Worm (Caenorhabditis elegans): ENCODE data around the gene rabn-5.

rabn-5 gene

DNA sequence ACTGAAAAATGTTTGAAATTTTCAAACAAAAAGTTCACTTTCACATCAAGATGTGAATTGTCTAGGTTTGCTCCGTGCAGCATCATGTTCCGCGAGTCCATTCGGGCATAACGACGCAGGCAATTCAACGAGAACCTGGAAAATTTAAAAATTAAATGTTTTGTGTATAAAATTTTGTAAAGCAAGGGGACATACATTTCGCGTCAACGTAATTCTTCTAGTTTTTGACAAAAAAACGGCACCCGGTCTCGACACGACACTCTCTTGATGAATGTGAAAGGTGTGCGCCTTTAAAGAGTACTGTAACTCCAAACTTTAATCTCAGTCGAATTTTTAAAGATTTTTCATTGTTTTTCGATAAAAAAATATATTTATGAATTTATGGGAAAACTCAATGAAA, 30.3 kb upstream of the rabn-5 start, which contains the start of gene R12B2.6:
Gene R12B2.6 (minus strand): TSS at position 101 of the 400 bp plus-strand sequence.
- TF ChIP-seq ztf-4 (tag; optimal IDR thresholded peaks at IDR 0.05) (no peak), fkh-2 (tag; optimal IDR thresholded peaks at IDR 0.05) (no peak), pha-4 (tag; optimal IDR thresholded peaks at IDR 0.05) (no peak), nhr-12 (tag; optimal IDR thresholded peaks at IDR 0.05) (no peak), ama-1 (optimal IDR thresholded peaks at IDR 0.05) (no peak), hmg-11 (tag; optimal IDR thresholded peaks at IDR 0.05) (no peak), egl-5 (tag; optimal IDR thresholded peaks at IDR 0.05) (no peak), elt-3 (tag; optimal IDR thresholded peaks at IDR 0.05) (no peak), daf-12 (tag; optimal IDR thresholded peaks at IDR 0.05) (no peak), jun-1 (tag; optimal IDR thresholded peaks at IDR 0.05) (no peak), nhr-11 (tag; optimal IDR thresholded peaks at IDR 0.05) (no peak), mdl-1 (tag; optimal IDR thresholded peaks at IDR 0.05) (no peak), nhr-25 (tag; optimal IDR thresholded peaks at IDR 0.05) (no peak), ceh-16 (tag; optimal IDR thresholded peaks at IDR 0.05) (no peak), ceh-82 (tag; optimal IDR thresholded peaks at IDR 0.05) (no peak), nfya-1 (tag; optimal IDR thresholded peaks at IDR 0.05; ENCODE audit: insufficient read depth) (no peak)

DNA sequence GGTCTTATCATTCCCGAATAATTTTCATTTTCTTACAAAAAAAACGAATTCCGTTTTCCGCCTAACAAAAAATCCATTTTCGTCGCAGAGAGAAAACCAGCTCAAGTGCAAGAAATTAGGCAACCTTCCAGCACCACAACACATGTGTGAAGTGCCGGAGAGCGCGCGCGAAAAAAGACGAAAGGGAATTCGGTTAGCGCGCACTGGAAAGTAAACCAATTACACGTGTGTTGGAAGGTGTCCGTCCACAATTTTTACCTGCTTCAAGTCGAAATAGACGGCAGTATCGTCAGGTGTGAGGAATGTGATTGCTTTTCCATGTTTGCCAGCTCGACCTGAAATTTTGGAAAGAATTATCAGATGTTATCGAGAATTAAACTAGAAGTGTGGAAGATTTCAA, 29.7 kb upstream of the rabn-5 start:
- no peak for TF ChIP-seq ZK546.5 (tag; optimal IDR thresholded peaks at IDR 0.05)
- TF ChIP-seq nhr-77 (tag; optimal IDR thresholded peaks at IDR 0.05) = no peak
- TF ChIP-seq zag-1 (tag; optimal IDR thresholded peaks at IDR 0.05) = no peak
- no peak for TF ChIP-seq nfya-1 (tag; optimal IDR thresholded peaks at IDR 0.05; ENCODE audit: insufficient read depth)
- no peak for TF ChIP-seq ceh-82 (tag; optimal IDR thresholded peaks at IDR 0.05)
- no peak for TF ChIP-seq nhr-43 (tag; optimal IDR thresholded peaks at IDR 0.05; ENCODE audit: poor library complexity, severe bottlenecking)
- TF ChIP-seq daf-12 (tag; optimal IDR thresholded peaks at IDR 0.05) = no peak
- no peak for TF ChIP-seq R02D3.7 (tag; optimal IDR thresholded peaks at IDR 0.05)
- TF ChIP-seq nhr-67 (tag; optimal IDR thresholded peaks at IDR 0.05) = no peak
- no peak for TF ChIP-seq tbx-2 (tag; optimal IDR thresholded peaks at IDR 0.05)
- no peak for TF ChIP-seq elt-1 (tag; optimal IDR thresholded peaks at IDR 0.05)
- no peak for TF ChIP-seq unc-62 (GFP tag; optimal IDR thresholded peaks at IDR 0.05)
- TF ChIP-seq aly-2 (tag; optimal IDR thresholded peaks at IDR 0.05) = no peak
- TF ChIP-seq lsy-12 (tag; optimal IDR thresholded peaks at IDR 0.05) = no peak
- TF ChIP-seq fos-1 (tag; optimal IDR thresholded peaks at IDR 0.05) = no peak
- TF ChIP-seq elt-3 (tag; optimal IDR thresholded peaks at IDR 0.05) = no peak
- TF ChIP-seq egl-5 (tag; optimal IDR thresholded peaks at IDR 0.05) = no peak
- no peak for TF ChIP-seq nhr-23 (tag; optimal IDR thresholded peaks at IDR 0.05)

DNA sequence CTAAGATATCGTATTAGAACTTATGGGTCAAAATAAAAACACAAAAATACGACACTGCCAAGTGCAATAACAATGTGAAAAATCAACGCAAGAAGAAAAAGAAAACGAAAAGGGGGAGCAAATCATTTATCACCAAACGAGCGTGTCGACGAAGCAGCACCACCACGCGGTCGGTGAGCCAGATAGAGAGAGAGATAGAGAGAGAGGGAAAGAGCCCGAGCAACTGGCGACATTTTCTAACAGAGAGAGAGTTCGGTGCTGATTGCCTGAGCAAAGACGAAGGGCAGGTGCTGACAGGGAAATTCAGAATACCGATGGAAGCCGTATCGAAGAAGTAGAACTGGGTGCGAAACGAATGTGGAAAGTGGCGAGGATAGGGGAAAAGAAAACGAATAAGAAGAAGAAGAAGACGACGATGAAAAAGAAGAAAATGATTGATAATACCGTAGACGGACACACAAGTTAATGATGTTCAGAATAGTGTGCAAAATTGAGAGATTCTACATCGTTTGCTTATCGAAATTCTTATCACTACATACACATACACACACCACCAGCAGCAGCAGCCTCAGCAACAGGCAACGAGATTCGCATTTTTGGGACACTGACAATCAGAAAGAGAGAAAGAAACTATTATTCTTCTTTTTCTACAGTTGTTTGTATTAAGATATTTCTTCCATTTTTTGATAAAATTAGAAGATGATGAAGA, 29.0 kb upstream of the rabn-5 start:
- peak; percentile 20 for TF ChIP-seq ama-1 (optimal IDR thresholded peaks at IDR 0.05)
- TF ChIP-seq elt-3 (tag; optimal IDR thresholded peaks at IDR 0.05) = peak in 2 of 3 experiments; percentile 78 to 88
- peak; percentile 54 for TF ChIP-seq pqm-1 (tag; optimal IDR thresholded peaks at IDR 0.05)
- no peak for TF ChIP-seq elt-1 (tag; optimal IDR thresholded peaks at IDR 0.05)
- peak; percentile 88 for TF ChIP-seq elt-2 (tag; optimal IDR thresholded peaks at IDR 0.05)
- TF ChIP-seq lsy-12 (tag; optimal IDR thresholded peaks at IDR 0.05) = peak; percentile 12
- TF ChIP-seq nfya-1 (tag; optimal IDR thresholded peaks at IDR 0.05; ENCODE audit: insufficient read depth) = peak; percentile 15
- TF ChIP-seq nhr-43 (tag; optimal IDR thresholded peaks at IDR 0.05; ENCODE audit: poor library complexity, severe bottlenecking) = peak; percentile 65
- peak; percentile 65 for TF ChIP-seq lin-39 (tag; optimal IDR thresholded peaks at IDR 0.05)
- peak; percentile 68 for TF ChIP-seq nhr-23 (tag; optimal IDR thresholded peaks at IDR 0.05)
- no peak for TF ChIP-seq lin-15B (tag; optimal IDR thresholded peaks at IDR 0.05)

ce11 chrIII:5836261-5836660, 28.1 kb upstream of the rabn-5 start:
- TF ChIP-seq snpc-4 (tag; optimal IDR thresholded peaks at IDR 0.05) (no peak), jun-1 (tag; optimal IDR thresholded peaks at IDR 0.05) (no peak), elt-2 (tag; optimal IDR thresholded peaks at IDR 0.05) (no peak), nhr-28 (tag; optimal IDR thresholded peaks at IDR 0.05) (no peak), nhr-77 (tag; optimal IDR thresholded peaks at IDR 0.05) (no peak), ZK546.5 (tag; optimal IDR thresholded peaks at IDR 0.05) (no peak), fos-1 (tag; optimal IDR thresholded peaks at IDR 0.05) (no peak), pha-4 (tag; optimal IDR thresholded peaks at IDR 0.05) (peak; percentile 10), nhr-67 (tag; optimal IDR thresholded peaks at IDR 0.05) (no peak), ceh-28 (tag; optimal IDR thresholded peaks at IDR 0.05) (no peak), elt-3 (tag; optimal IDR thresholded peaks at IDR 0.05) (no peak), eor-1 (tag; optimal IDR thresholded peaks at IDR 0.05) (no peak), nhr-23 (tag; optimal IDR thresholded peaks at IDR 0.05) (peak; percentile 51), daf-12 (tag; optimal IDR thresholded peaks at IDR 0.05) (no peak), egl-5 (tag; optimal IDR thresholded peaks at IDR 0.05) (no peak), ceh-82 (tag; optimal IDR thresholded peaks at IDR 0.05) (no peak), ceh-16 (tag; optimal IDR thresholded peaks at IDR 0.05) (no peak), unc-62 (GFP tag; optimal IDR thresholded peaks at IDR 0.05) (no peak), R02D3.7 (tag; optimal IDR thresholded peaks at IDR 0.05) (no peak), ama-1 (optimal IDR thresholded peaks at IDR 0.05) (no peak), elt-1 (tag; optimal IDR thresholded peaks at IDR 0.05) (peak; percentile 50)
